Fruit fly (Drosophila melanogaster) Kc167 (cell line): ENCODE measurements around the gene Sry-delta.

Experiments
- Sin3A ChIP-seq: fragments of >200 bp; optimal IDR thresholded peaks from 2 replicates; lab custom pipeline; 2018; ENCODE audit warnings: missing external identifiers
- psq ChIP-seq: fragments of >200 bp; optimal IDR thresholded peaks from 2 replicates; lab custom pipeline; 2017; ENCODE audit warnings: missing external identifiers

- TF ChIP-seq psq (lab: Kevin White, UChicago) (no peak), Sin3A (lab: Kevin White, UChicago) (no peak)
Measured at dm6 chr3R:30023445-30023844, 19.7 kb upstream of the Sry-delta start.
